Worm (Caenorhabditis elegans): Measurements from ENCODE around the gene Y46D2A.2.

DNA sequence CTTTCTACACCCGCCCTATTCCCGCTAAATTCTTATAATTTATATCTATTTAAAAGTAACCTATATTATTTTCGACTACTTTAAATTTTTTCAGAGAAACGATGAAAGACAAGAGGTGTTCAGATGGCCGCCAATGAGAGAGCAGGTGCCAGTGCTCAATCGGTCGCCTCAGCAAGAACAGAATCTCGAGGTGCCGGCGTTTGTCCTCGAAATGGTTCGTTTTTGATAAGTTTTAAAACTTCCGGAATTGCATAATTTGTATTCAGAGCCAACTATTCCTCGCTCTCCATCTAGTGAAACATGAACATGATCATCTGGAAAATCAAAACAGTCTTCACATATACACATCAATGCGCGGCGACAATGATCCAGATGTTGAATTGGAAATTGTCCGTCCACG is 47.9 kb upstream of the Y46D2A.2 start, which contains the start of gene bath-23:
- TF ChIP-seq pqm-1 (tag; optimal IDR thresholded peaks at IDR 0.05), result no peak
- no peak for TF ChIP-seq lin-11 (tag; optimal IDR thresholded peaks at IDR 0.05)
- no peak for TF ChIP-seq sdc-2 (tag; optimal IDR thresholded peaks at IDR 0.05)
- TF ChIP-seq dve-1 (tag; optimal IDR thresholded peaks at IDR 0.05), result no peak
- no peak for TF ChIP-seq fkh-10 (GFP tag; optimal IDR thresholded peaks at IDR 0.05)
- TF ChIP-seq nhr-11 (tag; optimal IDR thresholded peaks at IDR 0.05), result no peak
